Fruit fly (Drosophila melanogaster) whole organism, embryonic: ENCODE results near the gene stck.

Experiments
- Bdp1 ChIP-seq: fragments of 200-800 bp; sonication (Bioruptor generic); optimal IDR thresholded peaks from 3 replicates; lab custom pipeline; 2016; ENCODE audit warnings: missing biosample characterization, missing genetic modification characterization
- Bgb ChIP-seq: fragments of 200-800 bp; sonication (Bioruptor generic); IDR thresholded peaks from 2 replicates; pipeline ENCODE4 v1.3.6; 2022; ENCODE audit warnings: missing biosample characterization, missing genetic modification characterization; ENCODE audit not compliant: partially characterized antibody
- CG11398 ChIP-seq: fragments of 200-800 bp; sonication (Bioruptor generic); optimal IDR thresholded peaks from 2 replicates; lab custom pipeline; 2016; ENCODE audit warnings: missing biosample characterization, missing genetic modification characterization
- CG15479 ChIP-seq: fragments of 200-800 bp; sonication (Bioruptor generic); optimal IDR thresholded peaks from 3 replicates; lab custom pipeline; 2019; ENCODE audit warnings: missing biosample characterization, mild to moderate bottlenecking, missing genetic modification characterization, moderate library complexity
- CG15514 ChIP-seq: fragments of 200-800 bp; sonication (Bioruptor generic); optimal IDR thresholded peaks from 3 replicates; lab custom pipeline; 2017; ENCODE audit warnings: missing biosample characterization, missing genetic modification characterization, mild to moderate bottlenecking, moderate library complexity, missing genetic modification reagents
- CG1647 ChIP-seq: fragments of 200-800 bp; sonication (Bioruptor generic); optimal IDR thresholded peaks from 3 replicates; lab custom pipeline; 2016; ENCODE audit warnings: missing biosample characterization, missing genetic modification characterization
- CG17361 ChIP-seq: fragments of 200-800 bp; sonication (Bioruptor generic); IDR thresholded peaks from 3 replicates; pipeline ENCODE4 v1.3.6; 2022; ENCODE audit warnings: missing biosample characterization, missing genetic modification characterization
- CG18476 ChIP-seq: fragments of 200-800 bp; sonication (Bioruptor generic); optimal IDR thresholded peaks from 2 replicates; lab custom pipeline; 2016; ENCODE audit warnings: missing biosample characterization, mild to moderate bottlenecking, missing genetic modification characterization
- CG18599 ChIP-seq: fragments of 200-800 bp; sonication (Bioruptor generic); optimal IDR thresholded peaks from 3 replicates; lab custom pipeline; 2017; ENCODE audit warnings: missing biosample characterization, missing genetic modification characterization, mild to moderate bottlenecking, moderate library complexity, missing genetic modification reagents
- CG2199 ChIP-seq: fragments of 200-800 bp; sonication (Bioruptor generic); IDR thresholded peaks from 3 replicates; pipeline ENCODE4 v1.3.6; 2022; ENCODE audit warnings: missing biosample characterization, missing genetic modification characterization
- CG2202 ChIP-seq: fragments of 200-800 bp; sonication (Bioruptor generic); optimal IDR thresholded peaks from 2 replicates; lab custom pipeline; 2018; ENCODE audit warnings: missing biosample characterization, mild to moderate bottlenecking, missing genetic modification characterization
- CG31224 ChIP-seq: fragments of 200-800 bp; sonication (Bioruptor generic); IDR thresholded peaks from 2 replicates; pipeline ENCODE4 v1.3.6; 2022; ENCODE audit warnings: missing biosample characterization, missing genetic modification characterization
- CG32772 ChIP-seq: fragments of 200-800 bp; sonication (Bioruptor generic); IDR thresholded peaks from 2 replicates; pipeline ENCODE4 v1.3.6; 2022; ENCODE audit warnings: missing biosample characterization, missing genetic modification characterization
- CG33557 ChIP-seq: fragments of 200-800 bp; sonication (Bioruptor generic); optimal IDR thresholded peaks from 2 replicates; lab custom pipeline; 2019; ENCODE audit warnings: missing biosample characterization, mild to moderate bottlenecking, missing genetic modification characterization, moderate library complexity
- CG34422 ChIP-seq: fragments of 200-800 bp; sonication (Bioruptor generic); IDR thresholded peaks from 3 replicates; pipeline ENCODE4 v1.3.6; 2022; ENCODE audit warnings: missing biosample characterization, missing genetic modification characterization
- CG3726 ChIP-seq: fragments of 200-800 bp; sonication (Bioruptor generic); IDR thresholded peaks from 3 replicates; pipeline ENCODE4, ENCODE4 v1.3.6; 2022; ENCODE audit warnings: missing biosample characterization, missing genetic modification characterization
- CG3995 ChIP-seq: fragments of 200-800 bp; sonication (Bioruptor generic); optimal IDR thresholded peaks from 3 replicates; lab custom pipeline; 2016; ENCODE audit warnings: missing biosample characterization, missing genetic modification characterization
- CG8924 ChIP-seq: fragments of 200-800 bp; optimal IDR thresholded peaks from 3 replicates; lab custom pipeline; 2019; ENCODE audit warnings: missing biosample characterization, mild to moderate bottlenecking, missing genetic modification characterization, moderate library complexity
- Dip2 ChIP-seq: fragments of 200-800 bp; sonication (Bioruptor generic); IDR thresholded peaks from 2 replicates; pipeline ENCODE4 v1.3.6; 2022; ENCODE audit warnings: missing biosample characterization, missing genetic modification characterization
- Drgx ChIP-seq: fragments of 200-800 bp; sonication (Bioruptor generic); IDR thresholded peaks from 2 replicates; pipeline ENCODE4 v1.3.6; 2022; ENCODE audit warnings: missing biosample characterization, missing genetic modification characterization
- E2f2 ChIP-seq: fragments of 200-800 bp; sonication (Bioruptor generic); IDR thresholded peaks from 2 replicates; pipeline ENCODE4 v1.3.6; 2022; ENCODE audit warnings: missing biosample characterization, missing genetic modification characterization
- GATAe ChIP-seq: fragments of 200-800 bp; sonication (Bioruptor generic); conservative IDR thresholded peaks from 2 replicates; pipeline ENCODE4 v1.3.6; 2022; ENCODE audit warnings: missing biosample characterization, missing genetic modification characterization
- Hmx ChIP-seq: fragments of 200-800 bp; sonication (Bioruptor generic); optimal IDR thresholded peaks from 2 replicates; lab custom pipeline; 2016; ENCODE audit warnings: missing biosample characterization, missing genetic modification characterization
- Hr78 ChIP-seq, 2 experiments: fragments of 200-800 bp in 1 of 2; fragments of >200 bp in 1 of 2; sonication (Bioruptor generic) in 1 of 2; optimal IDR thresholded peaks; 2 replicates each; lab custom pipeline; 2017 to 2019; ENCODE audit warnings: missing biosample characterization in 2 of 2, missing genetic modification characterization in 2 of 2, mild to moderate bottlenecking in 1 of 2, moderate library complexity in 1 of 2
- Lhr ChIP-seq: fragments of 200-800 bp; sonication (Bioruptor generic); optimal IDR thresholded peaks from 3 replicates; lab custom pipeline; 2017; ENCODE audit warnings: mild to moderate bottlenecking, missing biosample characterization, missing genetic modification reagents, missing genetic modification characterization
- MESR4 ChIP-seq: fragments of 200-800 bp; sonication (Bioruptor generic); optimal IDR thresholded peaks from 2 replicates; lab custom pipeline; 2018; ENCODE audit warnings: missing biosample characterization, mild to moderate bottlenecking, missing genetic modification characterization, moderate library complexity
- Myb ChIP-seq: fragments of 200-800 bp; sonication (Bioruptor generic); optimal IDR thresholded peaks from 2 replicates; lab custom pipeline; 2016; ENCODE audit warnings: missing biosample characterization, missing genetic modification characterization
- NFAT ChIP-seq: fragments of 200-800 bp; sonication (Bioruptor generic); IDR thresholded peaks from 2 replicates; pipeline ENCODE4 v1.3.6; 2022; ENCODE audit warnings: missing biosample characterization, missing genetic modification characterization
- Opbp ChIP-seq: fragments of 200-800 bp; sonication (Bioruptor generic); IDR thresholded peaks from 3 replicates; pipeline ENCODE4 v1.3.6; 2022; ENCODE audit warnings: missing biosample characterization, missing genetic modification characterization; ENCODE audit not compliant: partially characterized antibody
- PHDP ChIP-seq: fragments of 200-800 bp; sonication (Bioruptor generic); optimal IDR thresholded peaks from 3 replicates; lab custom pipeline; 2018; ENCODE audit warnings: missing biosample characterization, mild to moderate bottlenecking, missing genetic modification characterization, moderate library complexity
- Pdp1 ChIP-seq, 2 experiments: fragments of 200-800 bp; sonication (Bioruptor generic); optimal IDR thresholded peaks; 3 replicates each; lab custom pipeline; 2016; ENCODE audit warnings: missing biosample characterization in 2 of 2, missing genetic modification characterization in 2 of 2, mild to moderate bottlenecking in 1 of 2, moderate library complexity in 1 of 2
- Six4 ChIP-seq: fragments of 200-800 bp; sonication (Bioruptor generic); optimal IDR thresholded peaks from 2 replicates; lab custom pipeline; 2016; ENCODE audit warnings: missing biosample characterization, missing genetic modification characterization
- Spps ChIP-seq: fragments of 200-800 bp; sonication (Bioruptor generic); optimal IDR thresholded peaks from 2 replicates; lab custom pipeline; 2018; ENCODE audit warnings: missing biosample characterization, mild to moderate bottlenecking, missing genetic modification characterization
- Taf1 ChIP-seq: fragments of 200-800 bp; sonication (Bioruptor generic); IDR thresholded peaks from 2 replicates; pipeline ENCODE4 v1.3.6; 2022; ENCODE audit warnings: missing biosample characterization, missing genetic modification characterization
- abd-A ChIP-seq: fragments of 200-800 bp; sonication (Bioruptor generic); optimal IDR thresholded peaks from 3 replicates; lab custom pipeline; 2019; ENCODE audit warnings: missing biosample characterization, mild to moderate bottlenecking, missing genetic modification characterization, moderate library complexity
- ase ChIP-seq: fragments of 200-800 bp; sonication (Bioruptor generic); IDR thresholded peaks from 3 replicates; pipeline ENCODE4 v1.3.6; 2022; ENCODE audit warnings: missing biosample characterization, missing genetic modification characterization
- ato ChIP-seq: fragments of 200-800 bp; sonication (Bioruptor generic); IDR thresholded peaks from 2 replicates; pipeline ENCODE4 v1.3.6; 2022; ENCODE audit warnings: missing biosample characterization, missing genetic modification characterization; ENCODE audit not compliant: partially characterized antibody
- az2 ChIP-seq: fragments of 200-800 bp; sonication (Bioruptor generic); optimal IDR thresholded peaks from 3 replicates; lab custom pipeline; 2016; ENCODE audit warnings: missing biosample characterization, missing genetic modification characterization
- en ChIP-seq: fragments of 200-800 bp; sonication (Bioruptor generic); optimal IDR thresholded peaks from 2 replicates; lab custom pipeline; 2016; ENCODE audit warnings: missing biosample characterization, missing genetic modification characterization
- eyg ChIP-seq: fragments of 200-800 bp; sonication (Bioruptor generic); optimal IDR thresholded peaks from 3 replicates; lab custom pipeline; 2016; ENCODE audit warnings: missing biosample characterization, missing genetic modification characterization
- gfzf ChIP-seq: fragments of 200-800 bp; sonication (Bioruptor generic); optimal IDR thresholded peaks from 2 replicates; lab custom pipeline; 2016; ENCODE audit warnings: missing biosample characterization, mild to moderate bottlenecking, missing genetic modification characterization, moderate library complexity
- insv ChIP-seq, 2 experiments: fragments of 200-800 bp; sonication (Bioruptor generic); optimal IDR thresholded peaks; 3 replicates each; lab custom pipeline; 2016 to 2018; ENCODE audit warnings: missing biosample characterization in 2 of 2, missing genetic modification characterization in 2 of 2
- mirr ChIP-seq: fragments of 200-800 bp; sonication (Bioruptor generic); optimal IDR thresholded peaks from 3 replicates; lab custom pipeline; 2018; ENCODE audit warnings: missing biosample characterization, mild to moderate bottlenecking, missing genetic modification characterization
- pan ChIP-seq, 4 experiments: fragments of >200 bp in 3 of 4; fragments of 200-800 bp in 1 of 4; sonication (Bioruptor generic) in 1 of 4; optimal IDR thresholded peaks in 3 of 4; IDR thresholded peaks in 1 of 4; 2 replicates each; pipeline versions ENCODE4 v1.3.6 to Lab custom; 2017 to 2022; ENCODE audit warnings: missing biosample characterization in 2 of 4, missing genetic modification characterization in 2 of 4, mixed read lengths in 1 of 4
- peb ChIP-seq: fragments of 200-800 bp; sonication (Bioruptor generic); IDR thresholded peaks from 2 replicates; pipeline ENCODE4 v1.3.6; 2022; ENCODE audit warnings: missing biosample characterization, missing genetic modification characterization
- ranshi ChIP-seq: fragments of 200-800 bp; sonication (Bioruptor generic); IDR thresholded peaks from 2 replicates; pipeline ENCODE4 v1.3.6; 2022; ENCODE audit warnings: missing biosample characterization, missing genetic modification characterization
- salm ChIP-seq: fragments of 200-800 bp; sonication (Bioruptor generic); optimal IDR thresholded peaks from 2 replicates; lab custom pipeline; 2018; ENCODE audit warnings: missing biosample characterization, mild to moderate bottlenecking, missing genetic modification characterization
- sna ChIP-seq: fragments of 200-800 bp; sonication (Bioruptor generic); IDR thresholded peaks from 2 replicates; pipeline ENCODE4 v1.3.6; 2022; ENCODE audit warnings: missing biosample characterization, missing genetic modification characterization; ENCODE audit not compliant: partially characterized antibody
- twi ChIP-seq: fragments of 200-800 bp; optimal IDR thresholded peaks from 2 replicates; lab custom pipeline; 2019; ENCODE audit warnings: missing biosample characterization, mild to moderate bottlenecking, missing genetic modification characterization, moderate library complexity

Gene stck

DNA sequence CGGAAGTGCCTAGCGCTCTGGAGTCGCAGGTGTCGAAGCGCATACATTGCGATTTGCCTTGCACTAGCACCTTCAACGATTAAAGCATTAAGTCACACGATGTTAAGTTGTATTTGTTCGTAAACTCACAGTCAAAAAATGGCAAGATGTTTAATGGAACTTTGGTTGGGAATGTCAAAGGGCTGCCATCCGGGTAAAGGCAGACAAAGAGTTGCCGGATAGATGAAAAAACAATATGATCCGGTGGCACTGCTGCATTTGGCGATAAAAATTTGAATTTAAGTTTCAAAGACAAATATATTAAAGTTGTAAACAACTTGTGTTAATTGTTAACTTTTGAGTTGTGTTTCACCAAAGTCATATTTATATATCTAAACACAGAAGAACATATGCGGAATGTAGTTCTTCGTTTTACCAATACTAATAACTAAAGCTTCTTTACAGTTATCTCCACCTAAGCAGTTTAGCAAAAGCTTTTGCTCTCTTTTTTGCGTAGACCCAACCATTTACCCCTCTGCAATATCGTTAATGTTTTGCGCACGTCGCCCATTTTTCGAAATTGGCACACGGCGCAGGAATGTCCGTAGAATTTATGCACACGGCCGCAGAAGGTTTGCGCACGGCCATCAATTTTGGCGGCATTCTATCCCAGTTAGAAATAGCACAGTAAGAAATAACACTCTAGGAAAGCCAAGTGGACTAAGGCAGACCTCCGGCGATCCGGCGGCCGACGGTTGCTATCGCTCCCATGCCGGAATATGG, 40.3 kb upstream of the stck start, which contains the start of gene Coq2 (continued):
- TF ChIP-seq Pdp1 (GFP tag; optimal IDR thresholded peaks at IDR 0.05; lab: Kevin White, UChicago): peak in 1 of 2 experiments; percentile 18
- no peak for TF ChIP-seq Opbp (GFP tag; lab: Robert Waterston, UW)
- no peak for TF ChIP-seq CG3995 (GFP tag; lab: Kevin White, UChicago)
- no peak for TF ChIP-seq CG18599
- TF ChIP-seq CG15514 (GFP tag; lab: Kevin White, UChicago): peak; percentile 60
- TF ChIP-seq CG33557: no peak
- TF ChIP-seq peb (GFP tag; lab: Robert Waterston, UW): no peak
- TF ChIP-seq MESR4: peak; percentile 52
- TF ChIP-seq Bgb (GFP tag; lab: Robert Waterston, UW): no peak
- TF ChIP-seq Six4: no peak
- no peak for TF ChIP-seq abd-A (tag; lab: Kevin White, UChicago)
- TF ChIP-seq CG17361 (GFP tag; lab: Robert Waterston, UW): no peak
- no peak for TF ChIP-seq NFAT
- no peak for TF ChIP-seq pan (optimal IDR thresholded peaks at IDR 0.05; lab: Kevin White, UChicago)
- no peak for TF ChIP-seq pan (GFP tag; optimal IDR thresholded peaks at IDR 0.05 in 1 of 2, IDR thresholded peaks at IDR 0.05 in 1 of 2)
- peak; percentile 96 for TF ChIP-seq E2f2 (GFP tag; lab: Robert Waterston, UW)
- TF ChIP-seq CG8924 (tag; lab: Kevin White, UChicago): no peak
- no peak for TF ChIP-seq Taf1 (GFP tag; lab: Robert Waterston, UW)
- no peak for TF ChIP-seq Hmx (GFP tag; lab: Kevin White, UChicago)
- no peak for TF ChIP-seq ase (GFP tag; lab: Robert Waterston, UW)
- no peak for TF ChIP-seq CG2202 (tag; lab: Kevin White, UChicago)
- TF ChIP-seq CG34422 (GFP tag; lab: Robert Waterston, UW): no peak
- TF ChIP-seq en (GFP tag; lab: Kevin White, UChicago): no peak
- no peak for TF ChIP-seq Drgx (GFP tag; lab: Robert Waterston, UW)
- TF ChIP-seq Lhr (GFP tag; lab: Kevin White, UChicago): peak; percentile 88
- no peak for TF ChIP-seq CG31224
- TF ChIP-seq PHDP: no peak
- TF ChIP-seq CG1647 (GFP tag; lab: Kevin White, UChicago): no peak
- TF ChIP-seq Myb (GFP tag; lab: Kevin White, UChicago): peak; percentile 88
- TF ChIP-seq CG32772 (GFP tag; lab: Robert Waterston, UW): no peak
- TF ChIP-seq insv (GFP tag; optimal IDR thresholded peaks at IDR 0.05; lab: Kevin White, UChicago): peak in 1 of 2 experiments; percentile 93
- TF ChIP-seq, all 482 proteins: peak for 50

DNA sequence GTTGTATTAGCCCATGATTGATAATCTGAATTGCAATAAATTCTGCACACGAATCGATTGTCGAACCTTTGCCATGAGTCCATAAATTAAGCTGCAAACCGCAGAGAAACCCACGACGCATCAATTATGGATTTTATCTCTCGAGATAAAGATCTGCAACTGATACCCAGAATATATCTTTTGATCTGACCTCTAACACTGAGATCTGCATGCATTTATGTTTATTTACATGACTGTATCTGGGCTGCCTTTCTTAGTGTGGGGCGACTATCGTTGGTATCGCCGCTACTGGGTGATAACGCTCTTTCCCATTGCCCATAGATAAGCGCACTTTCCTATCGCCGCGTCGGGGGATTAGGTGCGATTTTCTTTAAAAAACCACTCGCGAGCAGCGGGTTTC, 39.6 kb upstream of the stck start, which contains the start of gene Ctr1B:
Ctr1B (plus strand) TSS at position 398 of the 400 bp plus-strand sequence.
- peak; percentile 13 for TF ChIP-seq mirr (GFP tag; lab: Kevin White, UChicago)
- no peak for TF ChIP-seq gfzf (GFP tag; lab: Kevin White, UChicago)
- peak; percentile 61 for TF ChIP-seq GATAe (GFP tag; lab: Robert Waterston, UW)
- TF ChIP-seq CG18476: no peak
- TF ChIP-seq salm (tag; lab: Kevin White, UChicago): no peak
- peak; percentile 46 for TF ChIP-seq CG15479 (GFP tag; lab: Kevin White, UChicago)
- no peak for TF ChIP-seq az2 (GFP tag; lab: Kevin White, UChicago)
- TF ChIP-seq CG11398 (GFP tag; lab: Kevin White, UChicago): no peak
- TF ChIP-seq Bdp1 (GFP tag; lab: Kevin White, UChicago): no peak
- no peak for TF ChIP-seq ranshi
- no peak for TF ChIP-seq Spps (tag; lab: Kevin White, UChicago)
- no peak for TF ChIP-seq ato (GFP tag; lab: Robert Waterston, UW)
- TF ChIP-seq Dip2 (GFP tag; lab: Robert Waterston, UW): no peak
- no peak for TF ChIP-seq eyg (GFP tag; lab: Kevin White, UChicago)
- no peak for TF ChIP-seq twi (tag; lab: Kevin White, UChicago)
- TF ChIP-seq CG3726: no peak
- TF ChIP-seq Hr78 (GFP tag; optimal IDR thresholded peaks at IDR 0.05; lab: Kevin White, UChicago): peak in 1 of 2 experiments; percentile 72
- TF ChIP-seq CG2199 (GFP tag; lab: Robert Waterston, UW): 0 out of 3 replicates have a peak, but pooled peaks have one; percentile 28
- no peak for TF ChIP-seq CG3995 (GFP tag; lab: Kevin White, UChicago)
- 0 out of 2 replicates have a peak, but pooled peaks have one; percentile 15 for TF ChIP-seq sna
